Worm (Caenorhabditis elegans) whole organism, midembryonic: ENCODE measurements around the gene T24C2.3.

ENCODE experiments used
- T22C8.4 ChIP-seq: fragments of 200-800 bp; sonication (Bioruptor generic); IDR thresholded peaks from 2 replicates; pipeline ENCODE4 v1.3.6; 2022; ENCODE audit warnings: missing genetic modification characterization, missing compliant biosample characterization
- cog-1 ChIP-seq: sonication (generic microtip); optimal IDR thresholded peaks from 2 replicates; lab custom pipeline; 2016; ENCODE audit warnings: missing genetic modification characterization, missing compliant biosample characterization
- flt-1 ChIP-seq: fragments of 200-800 bp; sonication (Bioruptor generic); IDR thresholded peaks from 2 replicates; pipeline ENCODE4 v1.3.6; 2022; ENCODE audit warnings: missing genetic modification characterization, missing compliant biosample characterization
- klf-2 ChIP-seq: fragments of 200-800 bp; sonication (Bioruptor generic); conservative IDR thresholded peaks from 2 replicates; pipeline ENCODE4 v1.3.6; 2022; ENCODE audit warnings: missing genetic modification reagents, missing genetic modification characterization, missing compliant biosample characterization
- med-1 ChIP-seq: sonication (generic microtip); optimal IDR thresholded peaks from 2 replicates; lab custom pipeline; 2017; ENCODE audit warnings: missing genetic modification characterization, mild to moderate bottlenecking, missing compliant biosample characterization, antibody characterized with exemption, missing genetic modification reagents; ENCODE audit not compliant: insufficient read depth
- ref-1 ChIP-seq: fragments of 200-800 bp; sonication (Bioruptor generic); conservative IDR thresholded peaks from 2 replicates; pipeline ENCODE4 v1.3.6; 2022; ENCODE audit warnings: missing genetic modification reagents, missing genetic modification characterization, missing compliant biosample characterization
- tab-1 ChIP-seq: fragments of 200-800 bp; sonication (Bioruptor generic); IDR thresholded peaks from 2 replicates; pipeline ENCODE4 v1.3.6; 2022; ENCODE audit warnings: missing genetic modification characterization, missing compliant biosample characterization
- ztf-23 ChIP-seq: fragments of 200-800 bp; sonication (Bioruptor generic); IDR thresholded peaks from 2 replicates; pipeline ENCODE4 v1.3.6; 2022; ENCODE audit warnings: missing genetic modification reagents, missing genetic modification characterization, missing compliant biosample characterization
- ztf-29 ChIP-seq: fragments of 200-800 bp; sonication (Bioruptor generic); IDR thresholded peaks from 2 replicates; pipeline ENCODE4 v1.3.6; 2022; ENCODE audit warnings: missing genetic modification reagents, missing genetic modification characterization, missing compliant biosample characterization

The T24C2.3 gene

ce11 chrX:14559519-14560296 lies 16.4 kb downstream of the T24C2.3 start:
- TF ChIP-seq ztf-23 (GFP tag; lab: Robert Waterston, UW) (no peak), flt-1 (GFP tag; lab: Robert Waterston, UW) (0 out of 2 replicates have a peak, but pooled peaks have one; percentile 10)

- TF ChIP-seq cog-1 (tag; lab: Kevin White, UChicago) = peak; percentile 96
- TF ChIP-seq klf-2 = no peak
Observed at ce11 chrX:14560297-14560680, 17.0 kb downstream of the T24C2.3 start.

- peak; percentile 52; the same call in 1 of the 2 replicates for TF ChIP-seq ztf-29 (GFP tag; lab: Robert Waterston, UW)
- no peak for TF ChIP-seq med-1 (GFP tag; lab: Kevin White, UChicago)
Observed at ce11 chrX:14561416-14561973, 18.2 kb downstream of the T24C2.3 start.

ce11 chrX:14562286-14563086 lies 19.2 kb downstream of the T24C2.3 start:
- TF ChIP-seq klf-2 (no peak), tab-1 (no peak)

- TF ChIP-seq ztf-23 (GFP tag; lab: Robert Waterston, UW) = no peak
- TF ChIP-seq ztf-29 (GFP tag; lab: Robert Waterston, UW) = no peak
- TF ChIP-seq cog-1 (tag; lab: Kevin White, UChicago) = no peak
- TF ChIP-seq flt-1 (GFP tag; lab: Robert Waterston, UW) = no peak
- no peak for TF ChIP-seq ref-1
Observed at ce11 chrX:14563818-14564217, 20.5 kb downstream of the T24C2.3 start.

- TF ChIP-seq T22C8.4 (GFP tag; lab: Robert Waterston, UW) = no peak
Observed at ce11 chrX:14565245-14565644, 21.9 kb downstream of the T24C2.3 start.

ce11 chrX:14566047-14566446 lies 22.7 kb downstream of the T24C2.3 start:
- TF ChIP-seq klf-2 = no peak
- TF ChIP-seq cog-1 (tag; lab: Kevin White, UChicago) = no peak
- no peak for TF ChIP-seq flt-1 (GFP tag; lab: Robert Waterston, UW)
- no peak for TF ChIP-seq T22C8.4 (GFP tag; lab: Robert Waterston, UW)
- no peak for TF ChIP-seq ref-1
- TF ChIP-seq med-1 (GFP tag; lab: Kevin White, UChicago) = no peak
- no peak for TF ChIP-seq ztf-23 (GFP tag; lab: Robert Waterston, UW)
- TF ChIP-seq ztf-29 (GFP tag; lab: Robert Waterston, UW) = no peak
- no peak for TF ChIP-seq tab-1

- TF ChIP-seq klf-2 (no peak), tab-1 (no peak), ztf-29 (GFP tag; lab: Robert Waterston, UW) (no peak), ztf-23 (GFP tag; lab: Robert Waterston, UW) (no peak)
Observed at ce11 chrX:14568258-14568763, 25.0 kb downstream of the T24C2.3 start.

ce11 chrX:14571277-14571676 lies 28.0 kb downstream of the T24C2.3 start:
- no peak for TF ChIP-seq med-1 (GFP tag; lab: Kevin White, UChicago)
- no peak for TF ChIP-seq ztf-29 (GFP tag; lab: Robert Waterston, UW)
- TF ChIP-seq ref-1 = no peak
- TF ChIP-seq flt-1 (GFP tag; lab: Robert Waterston, UW) = no peak
- no peak for TF ChIP-seq T22C8.4 (GFP tag; lab: Robert Waterston, UW)
- no peak for TF ChIP-seq klf-2
- TF ChIP-seq ztf-23 (GFP tag; lab: Robert Waterston, UW) = no peak
- TF ChIP-seq tab-1 = no peak
- no peak for TF ChIP-seq cog-1 (tag; lab: Kevin White, UChicago)

- TF ChIP-seq flt-1 (GFP tag; lab: Robert Waterston, UW) (no peak), ztf-29 (GFP tag; lab: Robert Waterston, UW) (no peak), cog-1 (tag; lab: Kevin White, UChicago) (no peak), T22C8.4 (GFP tag; lab: Robert Waterston, UW) (no peak), ztf-23 (GFP tag; lab: Robert Waterston, UW) (no peak), tab-1 (no peak), klf-2 (no peak), med-1 (GFP tag; lab: Kevin White, UChicago) (no peak), ref-1 (no peak)
Observed at ce11 chrX:14572419-14572818, 29.1 kb downstream of the T24C2.3 start, which contains the start of gene lron-1. lron-1 (plus strand) TSS chrX:14572719.

ce11 chrX:14575920-14576319 lies 32.6 kb downstream of the T24C2.3 start:
- no peak for TF ChIP-seq cog-1 (tag; lab: Kevin White, UChicago)
- no peak for TF ChIP-seq tab-1
- no peak for TF ChIP-seq T22C8.4 (GFP tag; lab: Robert Waterston, UW)
- no peak for TF ChIP-seq klf-2
- TF ChIP-seq med-1 (GFP tag; lab: Kevin White, UChicago) = no peak
- no peak for TF ChIP-seq ztf-23 (GFP tag; lab: Robert Waterston, UW)
- no peak for TF ChIP-seq ztf-29 (GFP tag; lab: Robert Waterston, UW)
